Fruit fly (Drosophila melanogaster) whole organism, embryonic: Measurements from ENCODE around the gene LIMK1.

ENCODE experiments used
- Ada2b ChIP-seq: fragments of 200-800 bp; sonication (Bioruptor generic); IDR thresholded peaks from 2 replicates; pipeline ENCODE4 v1.3.6; 2022; ENCODE audit warnings: missing biosample characterization, missing genetic modification characterization
- BtbVII ChIP-seq: fragments of 200-800 bp; sonication (Bioruptor generic); optimal IDR thresholded peaks from 3 replicates; lab custom pipeline; 2017; ENCODE audit warnings: missing biosample characterization, mild to moderate bottlenecking, missing genetic modification characterization
- CG10209 ChIP-seq: fragments of 200-800 bp; sonication (Bioruptor generic); optimal IDR thresholded peaks from 3 replicates; lab custom pipeline; 2017; ENCODE audit warnings: missing biosample characterization, mild to moderate bottlenecking, missing genetic modification characterization, missing genetic modification reagents
- CG10267 ChIP-seq: fragments of 200-800 bp; sonication (Bioruptor generic); optimal IDR thresholded peaks from 2 replicates; lab custom pipeline; 2018; ENCODE audit warnings: missing biosample characterization, mild to moderate bottlenecking, missing genetic modification characterization, moderate library complexity
- CG10274 ChIP-seq: fragments of 200-800 bp; sonication (Bioruptor generic); optimal IDR thresholded peaks from 3 replicates; lab custom pipeline; 2017; ENCODE audit warnings: missing biosample characterization, mild to moderate bottlenecking, missing genetic modification characterization
- CG13624 ChIP-seq: fragments of 200-800 bp; sonication (Bioruptor generic); optimal IDR thresholded peaks from 2 replicates; lab custom pipeline; 2016; ENCODE audit warnings: missing biosample characterization, missing genetic modification characterization
- CG14050 ChIP-seq: fragments of 200-800 bp; sonication (Bioruptor generic); IDR thresholded peaks from 3 replicates; pipeline ENCODE4 v1.3.6; 2022; ENCODE audit warnings: missing biosample characterization, missing genetic modification characterization
- CG1602 ChIP-seq: fragments of 200-800 bp; sonication (Bioruptor generic); optimal IDR thresholded peaks from 3 replicates; lab custom pipeline; 2016; ENCODE audit warnings: missing biosample characterization, missing genetic modification characterization
- CG17385 ChIP-seq: fragments of 200-800 bp; sonication (Bioruptor generic); optimal IDR thresholded peaks from 3 replicates; lab custom pipeline; 2018; ENCODE audit warnings: missing biosample characterization, mild to moderate bottlenecking, missing genetic modification characterization
- CG17802 ChIP-seq: fragments of 200-800 bp; sonication (Bioruptor generic); optimal IDR thresholded peaks from 2 replicates; lab custom pipeline; 2018; ENCODE audit warnings: missing biosample characterization, mild to moderate bottlenecking, missing genetic modification characterization, moderate library complexity
- CG18619 ChIP-seq: fragments of 200-800 bp; sonication (Bioruptor generic); optimal IDR thresholded peaks from 3 replicates; lab custom pipeline; 2017; ENCODE audit warnings: missing biosample characterization, mild to moderate bottlenecking, missing genetic modification characterization
- CG2875 ChIP-seq: fragments of 200-800 bp; sonication (Bioruptor generic); optimal IDR thresholded peaks from 2 replicates; lab custom pipeline; 2017; ENCODE audit warnings: missing biosample characterization, mild to moderate bottlenecking, missing genetic modification characterization, missing genetic modification reagents
- CG6813 ChIP-seq: fragments of 200-800 bp; sonication (Bioruptor generic); optimal IDR thresholded peaks from 2 replicates; lab custom pipeline; 2017; ENCODE audit warnings: missing biosample characterization, missing genetic modification characterization, mild to moderate bottlenecking, moderate library complexity, missing genetic modification reagents
- CG7963 ChIP-seq: fragments of 200-800 bp; sonication (Bioruptor generic); IDR thresholded peaks from 3 replicates; pipeline ENCODE4 v1.3.6; 2022; ENCODE audit warnings: missing biosample characterization, missing genetic modification characterization; ENCODE audit not compliant: partially characterized antibody
- Dip2 ChIP-seq: fragments of 200-800 bp; sonication (Bioruptor generic); IDR thresholded peaks from 2 replicates; pipeline ENCODE4 v1.3.6; 2022; ENCODE audit warnings: missing biosample characterization, missing genetic modification characterization
- Doc3 ChIP-seq: fragments of 200-800 bp; sonication (Bioruptor generic); IDR thresholded peaks from 3 replicates; pipeline ENCODE4 v1.3.6; 2022; ENCODE audit warnings: missing biosample characterization, missing genetic modification characterization; ENCODE audit not compliant: partially characterized antibody
- Dp ChIP-seq: fragments of 200-800 bp; sonication (Bioruptor generic); optimal IDR thresholded peaks from 2 replicates; lab custom pipeline; 2018; ENCODE audit warnings: missing biosample characterization, mild to moderate bottlenecking, missing genetic modification characterization, moderate library complexity
- E2f2 ChIP-seq: fragments of 200-800 bp; sonication (Bioruptor generic); IDR thresholded peaks from 2 replicates; pipeline ENCODE4 v1.3.6; 2022; ENCODE audit warnings: missing biosample characterization, missing genetic modification characterization
- ERR ChIP-seq: fragments of 200-800 bp; sonication (Bioruptor generic); optimal IDR thresholded peaks from 2 replicates; lab custom pipeline; 2016; ENCODE audit warnings: missing biosample characterization, missing genetic modification characterization
- HLHmδ ChIP-seq: fragments of 200-800 bp; sonication (Bioruptor generic); optimal IDR thresholded peaks from 2 replicates; lab custom pipeline; 2018; ENCODE audit warnings: missing biosample characterization, mild to moderate bottlenecking, missing genetic modification characterization, moderate library complexity
- Hey ChIP-seq: fragments of 200-800 bp; sonication (Bioruptor generic); optimal IDR thresholded peaks from 3 replicates; lab custom pipeline; 2018; ENCODE audit warnings: missing biosample characterization, mild to moderate bottlenecking, missing genetic modification characterization
- MBD-R2 ChIP-seq: fragments of 200-800 bp; sonication (Bioruptor generic); IDR thresholded peaks from 2 replicates; pipeline ENCODE4 v1.3.6; 2022; ENCODE audit warnings: missing biosample characterization, missing genetic modification characterization
- MESR4 ChIP-seq: fragments of 200-800 bp; sonication (Bioruptor generic); optimal IDR thresholded peaks from 2 replicates; lab custom pipeline; 2018; ENCODE audit warnings: missing biosample characterization, mild to moderate bottlenecking, missing genetic modification characterization, moderate library complexity
- Max ChIP-seq: fragments of 200-800 bp; sonication (Bioruptor generic); optimal IDR thresholded peaks from 2 replicates; lab custom pipeline; 2016; ENCODE audit warnings: missing biosample characterization, mild to moderate bottlenecking, missing genetic modification characterization
- Meics ChIP-seq: fragments of 200-800 bp; sonication (Bioruptor generic); optimal IDR thresholded peaks from 2 replicates; lab custom pipeline; 2017; ENCODE audit warnings: missing biosample characterization, mild to moderate bottlenecking, missing genetic modification characterization
- PHDP ChIP-seq: fragments of 200-800 bp; sonication (Bioruptor generic); optimal IDR thresholded peaks from 3 replicates; lab custom pipeline; 2018; ENCODE audit warnings: missing biosample characterization, mild to moderate bottlenecking, missing genetic modification characterization, moderate library complexity
- Stat92E ChIP-seq, 3 experiments: fragments of >200 bp in 2 of 3; fragments of 200-800 bp in 1 of 3; sonication (Bioruptor generic) in 1 of 3; optimal IDR thresholded peaks; 2 replicates each; lab custom pipeline; 2017 to 2019; ENCODE audit warnings: missing biosample characterization in 3 of 3, missing genetic modification characterization in 3 of 3, mild to moderate bottlenecking in 1 of 3, moderate library complexity in 1 of 3
- TFAM ChIP-seq: fragments of 200-800 bp; sonication (Bioruptor generic); optimal IDR thresholded peaks from 2 replicates; lab custom pipeline; 2017; ENCODE audit warnings: missing biosample characterization, missing genetic modification characterization, inconsistent platforms
- ase ChIP-seq: fragments of 200-800 bp; sonication (Bioruptor generic); IDR thresholded peaks from 3 replicates; pipeline ENCODE4 v1.3.6; 2022; ENCODE audit warnings: missing biosample characterization, missing genetic modification characterization
- cwo ChIP-seq: fragments of 200-800 bp; sonication (Bioruptor generic); optimal IDR thresholded peaks from 3 replicates; lab custom pipeline; 2017; ENCODE audit warnings: missing biosample characterization, missing genetic modification characterization, mild to moderate bottlenecking, moderate library complexity, missing genetic modification reagents
- ewg ChIP-seq: fragments of 200-800 bp; sonication (Bioruptor generic); optimal IDR thresholded peaks from 3 replicates; lab custom pipeline; 2017; ENCODE audit warnings: mild to moderate bottlenecking, missing biosample characterization, missing genetic modification reagents, missing genetic modification characterization
- fd102C ChIP-seq: fragments of 200-800 bp; sonication (Bioruptor generic); optimal IDR thresholded peaks from 2 replicates; lab custom pipeline; 2018; ENCODE audit warnings: missing biosample characterization, mild to moderate bottlenecking, missing genetic modification characterization, moderate library complexity
- fru ChIP-seq: fragments of >200 bp; optimal IDR thresholded peaks from 2 replicates; lab custom pipeline; 2017
- gcm ChIP-seq: fragments of 200-800 bp; sonication (Bioruptor generic); optimal IDR thresholded peaks from 2 replicates; lab custom pipeline; 2019; ENCODE audit warnings: missing biosample characterization, mild to moderate bottlenecking, missing genetic modification characterization, moderate library complexity
- gem ChIP-seq: fragments of 200-800 bp; sonication (Bioruptor generic); optimal IDR thresholded peaks from 2 replicates; lab custom pipeline; 2019; ENCODE audit warnings: missing biosample characterization, mild to moderate bottlenecking, missing genetic modification characterization, moderate library complexity
- gsb ChIP-seq: fragments of 200-800 bp; sonication (Bioruptor generic); IDR thresholded peaks from 2 replicates; pipeline ENCODE4 v1.3.6; 2022; ENCODE audit warnings: missing biosample characterization, missing genetic modification characterization
- hth ChIP-seq: fragments of >200 bp; optimal IDR thresholded peaks from 2 replicates; lab custom pipeline; 2017; ENCODE audit warnings: inconsistent platforms
- lbe ChIP-seq: fragments of 200-800 bp; sonication (Bioruptor generic); optimal IDR thresholded peaks from 2 replicates; lab custom pipeline; 2016; ENCODE audit warnings: missing biosample characterization, mild to moderate bottlenecking, missing genetic modification characterization
- lola ChIP-seq, 3 experiments: fragments of >200 bp in 2 of 3; fragments of 200-800 bp in 1 of 3; sonication (Bioruptor generic) in 1 of 3; optimal IDR thresholded peaks; 2 replicates each; lab custom pipeline; 2017 to 2019; ENCODE audit warnings: missing biosample characterization in 3 of 3, missing genetic modification characterization in 3 of 3, mild to moderate bottlenecking in 1 of 3, moderate library complexity in 1 of 3
- pan ChIP-seq, 4 experiments: fragments of >200 bp in 3 of 4; fragments of 200-800 bp in 1 of 4; sonication (Bioruptor generic) in 1 of 4; optimal IDR thresholded peaks in 3 of 4; IDR thresholded peaks in 1 of 4; 2 replicates each; pipeline versions ENCODE4 v1.3.6 to Lab custom; 2017 to 2022; ENCODE audit warnings: missing biosample characterization in 2 of 4, missing genetic modification characterization in 2 of 4, mixed read lengths in 1 of 4
- sc ChIP-seq, 3 experiments: fragments of >200 bp in 2 of 3; fragments of 200-800 bp in 1 of 3; sonication (Bioruptor generic) in 1 of 3; optimal IDR thresholded peaks; 2 replicates in 2 of 3; 3 replicates in 1 of 3; lab custom pipeline; 2017; ENCODE audit warnings: mild to moderate bottlenecking in 1 of 3, missing biosample characterization in 1 of 3, missing genetic modification characterization in 1 of 3, missing genetic modification reagents in 1 of 3
- scrt ChIP-seq: fragments of 200-800 bp; sonication (Bioruptor generic); optimal IDR thresholded peaks from 2 replicates; lab custom pipeline; 2018; ENCODE audit warnings: missing biosample characterization, mild to moderate bottlenecking, missing genetic modification characterization, moderate library complexity
- seq ChIP-seq: fragments of 200-800 bp; sonication (Bioruptor generic); IDR thresholded peaks from 2 replicates; pipeline ENCODE4 v1.3.6; 2022; ENCODE audit warnings: missing biosample characterization, missing genetic modification characterization
- sisA ChIP-seq: fragments of 200-800 bp; sonication (Bioruptor generic); IDR thresholded peaks from 2 replicates; pipeline ENCODE4 v1.3.6; 2022; ENCODE audit warnings: missing biosample characterization, missing genetic modification characterization
- sr ChIP-seq: fragments of 200-800 bp; sonication (Bioruptor generic); IDR thresholded peaks from 3 replicates; pipeline ENCODE4 v1.3.6; 2022; ENCODE audit warnings: missing biosample characterization, missing genetic modification characterization
- sug ChIP-seq: fragments of 200-800 bp; optimal IDR thresholded peaks from 2 replicates; lab custom pipeline; 2019; ENCODE audit warnings: missing biosample characterization, mild to moderate bottlenecking, missing genetic modification characterization, moderate library complexity
- vvl ChIP-seq: fragments of 200-800 bp; sonication (Bioruptor generic); IDR thresholded peaks from 2 replicates; pipeline ENCODE4 v1.3.6; 2022; ENCODE audit warnings: missing biosample characterization, missing genetic modification characterization
- zfh1 ChIP-seq: fragments of 200-800 bp; sonication (Bioruptor generic); IDR thresholded peaks from 3 replicates; pipeline ENCODE4 v1.3.6; 2022; ENCODE audit warnings: missing biosample characterization, missing genetic modification characterization

The LIMK1 gene

dm6 chrX:12579506-12579999 is 12.4 kb downstream of the LIMK1 start (continued):
- TF ChIP-seq TFAM, result peak; percentile 70
- TF ChIP-seq sc (optimal IDR thresholded peaks at IDR 0.05; lab: Kevin White, UChicago), result no peak
- peak; percentile 85 for TF ChIP-seq sc (GFP tag; optimal IDR thresholded peaks at IDR 0.05; lab: Kevin White, UChicago)
- TF ChIP-seq CG6813 (GFP tag; lab: Kevin White, UChicago), result peak; percentile 95
- peak; percentile 72 for TF ChIP-seq ewg
- peak; percentile 94 for TF ChIP-seq cwo (GFP tag; lab: Kevin White, UChicago)
- peak; percentile 10 for TF ChIP-seq MESR4
- TF ChIP-seq CG7963 (GFP tag; lab: Robert Waterston, UW), result no peak
- TF ChIP-seq Max (GFP tag; lab: Kevin White, UChicago), result peak; percentile 95
- TF ChIP-seq PHDP, result peak; percentile 97
- no peak for TF ChIP-seq Dip2 (GFP tag; lab: Robert Waterston, UW)
- peak; percentile 77 for TF ChIP-seq MBD-R2 (GFP tag; lab: Robert Waterston, UW)
- peak; percentile 40 for TF ChIP-seq Hey
- peak; percentile 68; the same call in 1 of the 3 replicates for TF ChIP-seq sr (GFP tag; lab: Robert Waterston, UW)
- peak; percentile 88 for TF ChIP-seq CG1602 (GFP tag; lab: Kevin White, UChicago)
- TF ChIP-seq BtbVII (GFP tag; lab: Kevin White, UChicago), result peak; percentile 98
- TF ChIP-seq zfh1 (GFP tag; lab: Robert Waterston, UW), result peak; percentile 89
- TF ChIP-seq sisA (GFP tag; lab: Robert Waterston, UW), result peak; percentile 92
- TF ChIP-seq CG17802 (tag; lab: Kevin White, UChicago), result peak; percentile 74
- TF ChIP-seq CG10274 (GFP tag; lab: Kevin White, UChicago), result peak; percentile 87
- no peak for TF ChIP-seq hth (lab: Kevin White, UChicago)
- TF ChIP-seq Doc3 (GFP tag; lab: Robert Waterston, UW), result no peak
- TF ChIP-seq CG10267 (tag; lab: Kevin White, UChicago), result peak; percentile 86
- peak; percentile 92 for TF ChIP-seq CG2875 (GFP tag; lab: Kevin White, UChicago)
- peak; percentile 97 for TF ChIP-seq CG13624 (GFP tag; lab: Kevin White, UChicago)
- TF ChIP-seq seq (GFP tag; lab: Robert Waterston, UW), result peak; percentile 96
- peak; percentile 94 for TF ChIP-seq vvl
- TF ChIP-seq E2f2 (GFP tag; lab: Robert Waterston, UW), result peak; percentile 77
- TF ChIP-seq Meics, result peak; percentile 97
- peak; percentile 93 for TF ChIP-seq sug (tag; lab: Kevin White, UChicago)
- peak; percentile 87 for TF ChIP-seq ase
- TF ChIP-seq CG14050 (GFP tag; lab: Robert Waterston, UW), result peak; percentile 92
- TF ChIP-seq CG17385, result peak; percentile 93
- no peak for TF ChIP-seq Stat92E (GFP tag; optimal IDR thresholded peaks at IDR 0.05; lab: Kevin White, UChicago)
- peak; percentile 31 for TF ChIP-seq fd102C
- TF ChIP-seq CG18619 (GFP tag; lab: Kevin White, UChicago), result peak; percentile 96
- TF ChIP-seq gcm (GFP tag; lab: Kevin White, UChicago), result peak; percentile 90
- peak; percentile 98 for TF ChIP-seq gem
- peak; percentile 0 for TF ChIP-seq Dp (GFP tag; lab: Kevin White, UChicago)
- peak; percentile 90 for TF ChIP-seq scrt (GFP tag; lab: Kevin White, UChicago)
- no peak for TF ChIP-seq pan (optimal IDR thresholded peaks at IDR 0.05; lab: Kevin White, UChicago)
- TF ChIP-seq pan (GFP tag; optimal IDR thresholded peaks at IDR 0.05 in 1 of 2, IDR thresholded peaks at IDR 0.05 in 1 of 2), result peak in 1 of 2 experiments; percentile 95
- TF ChIP-seq CG10209 (GFP tag; lab: Kevin White, UChicago), result peak; percentile 96
- no peak for TF ChIP-seq fru (lab: Kevin White, UChicago)
- TF ChIP-seq HLHmδ, result no peak
- TF ChIP-seq gsb (GFP tag; lab: Robert Waterston, UW), result peak; percentile 88
- TF ChIP-seq lola (GFP tag; optimal IDR thresholded peaks at IDR 0.05; lab: Kevin White, UChicago), result peak in 1 of 3 experiments; percentile 84
- TF ChIP-seq Ada2b (GFP tag; lab: Robert Waterston, UW), result peak; percentile 93
- TF ChIP-seq lbe (GFP tag; lab: Kevin White, UChicago), result peak; percentile 95
- TF ChIP-seq ERR (GFP tag; lab: Kevin White, UChicago), result peak; percentile 28
